Worm (Caenorhabditis elegans) whole organism, L4/young adult: ENCODE data around the gene Y17G7B.23.

Experiments used
- W03F9.2 ChIP-seq: fragments of 150-350 bp; optimal IDR thresholded peaks from 2 replicates; lab custom pipeline; 2014; ENCODE audit warnings: missing biosample characterization, missing genetic modification characterization
- him-1 ChIP-seq: sonication (generic microtip); optimal IDR thresholded peaks from 2 replicates; lab custom pipeline; 2016; ENCODE audit warnings: missing genotype, missing genetic modification reagents, missing genetic modification characterization, missing compliant biosample characterization

DNA sequence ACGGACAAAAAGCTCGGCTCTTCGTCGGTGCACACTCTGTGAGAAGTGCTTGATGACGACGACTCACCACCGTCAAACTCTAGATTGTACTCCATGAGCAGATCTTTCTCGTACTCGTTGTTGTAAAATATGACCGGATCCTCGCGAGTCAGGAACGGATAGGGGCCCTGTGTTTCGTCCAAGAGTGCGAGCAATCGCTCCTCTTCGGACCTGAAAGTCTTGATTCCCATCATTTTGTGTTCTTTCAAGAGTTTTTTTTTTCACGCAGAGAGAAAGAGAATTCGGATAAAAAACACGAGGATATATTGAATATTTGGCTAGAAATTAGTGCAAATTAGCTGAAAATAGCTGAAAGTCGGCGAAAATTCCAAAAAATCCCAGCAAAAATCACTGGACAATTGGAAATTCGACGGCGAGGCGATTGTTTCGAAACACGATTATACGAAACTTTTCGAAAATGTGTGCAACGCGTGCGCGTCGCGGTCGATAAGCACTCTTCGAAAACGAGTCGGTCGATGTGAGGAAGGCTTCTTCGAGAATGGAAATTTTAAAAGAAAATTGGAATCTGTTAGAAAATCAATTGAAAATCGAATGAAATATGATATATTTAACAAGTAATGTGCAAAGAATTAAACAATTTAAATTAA lies 19.4 kb upstream of the Y17G7B.23 start, which contains the start of the genes ash-2 and Y17G7B.20:
- TF ChIP-seq him-1 (no peak), W03F9.2 (no peak)
